Fruit fly (Drosophila melanogaster) ovary, adult (tissue): ENCODE measurements around the gene kmr.

ENCODE experiments used
- CG17801 ChIP-seq: fragments of 200-800 bp; optimal IDR thresholded peaks from 2 replicates; lab custom pipeline; 2019; ENCODE audit warnings: missing biosample characterization, mild to moderate bottlenecking, missing genetic modification characterization, moderate library complexity; ENCODE audit not compliant: partially characterized antibody

kmr gene

DNA sequence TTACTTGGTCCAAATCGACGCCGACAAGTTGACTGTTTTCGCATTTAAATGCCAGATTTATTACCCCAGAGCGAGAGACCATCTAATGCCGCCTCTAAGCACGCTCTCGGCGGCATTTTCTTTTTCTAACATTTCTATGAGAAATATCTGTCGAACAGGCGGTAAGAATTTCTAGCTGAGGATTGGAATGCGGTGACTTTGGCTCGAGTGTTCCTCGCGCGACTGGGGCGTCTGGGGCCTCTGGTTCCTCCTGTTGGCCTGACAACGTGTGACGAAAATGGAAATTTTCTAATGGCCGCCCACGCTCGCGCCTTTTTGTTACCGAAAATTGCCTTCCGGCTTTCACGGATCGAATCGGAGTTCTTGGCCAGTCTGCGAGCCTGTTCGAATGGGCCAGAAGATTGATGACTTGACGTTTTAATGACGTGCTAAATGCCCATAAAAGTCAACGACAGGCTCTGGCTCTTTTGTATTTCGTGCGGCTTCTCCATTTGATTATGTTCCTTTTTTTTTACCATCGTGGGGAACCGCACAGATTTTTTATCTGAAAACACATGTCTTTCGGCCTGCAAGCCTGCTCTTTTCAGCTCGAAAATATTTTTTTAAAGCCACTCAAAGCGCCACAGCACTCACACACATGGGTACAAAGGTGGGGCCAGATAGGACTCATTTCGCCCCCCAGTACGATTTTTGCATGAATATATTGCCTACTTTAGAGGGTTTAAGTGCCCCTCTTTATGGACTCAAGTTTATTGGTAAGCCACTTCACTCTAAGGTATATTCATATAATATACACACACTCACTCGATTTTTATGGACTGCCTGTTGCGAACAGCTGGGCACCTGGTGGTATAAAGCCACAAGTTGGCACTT lies 86.4 kb downstream of the kmr start:
- no peak for TF ChIP-seq CG17801 (GFP tag; lab: Kevin White, UChicago)

DNA sequence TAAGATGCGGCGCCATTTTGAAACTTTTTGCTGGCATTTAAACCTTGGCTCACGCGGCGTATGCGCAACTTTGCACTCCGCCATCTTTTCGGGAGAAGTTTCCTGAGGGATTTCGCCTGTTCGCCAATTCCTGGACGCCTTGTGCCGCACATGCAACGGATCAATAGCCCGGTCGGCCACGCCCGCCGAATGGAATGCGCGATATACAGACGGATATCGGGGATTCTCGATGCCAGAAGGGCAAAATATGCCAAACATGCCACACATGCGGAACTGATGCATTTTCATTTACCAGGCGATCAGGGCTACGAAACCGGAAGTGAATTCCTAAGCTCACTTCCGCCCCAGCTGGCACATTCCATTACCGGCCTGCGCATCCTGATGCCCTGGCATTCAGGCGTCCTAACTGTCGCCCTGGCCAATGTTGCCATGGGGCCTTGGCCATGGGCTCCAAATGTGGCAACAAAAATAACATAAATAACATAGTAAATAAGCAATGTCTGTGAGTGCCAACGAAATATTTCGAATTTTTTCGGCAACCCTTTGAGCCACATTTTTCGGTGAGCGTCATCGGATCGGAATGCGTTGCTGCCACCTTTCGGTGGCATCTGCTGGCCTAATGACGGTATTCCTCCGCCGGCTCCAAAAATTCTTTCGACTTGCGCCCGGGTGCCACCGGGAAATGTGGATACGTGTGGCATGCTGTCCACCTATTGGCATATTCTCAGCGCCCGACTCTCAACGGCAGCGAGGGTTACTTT lies 87.2 kb downstream of the kmr start:
- TF ChIP-seq CG17801 (GFP tag; lab: Kevin White, UChicago) = no peak

DNA sequence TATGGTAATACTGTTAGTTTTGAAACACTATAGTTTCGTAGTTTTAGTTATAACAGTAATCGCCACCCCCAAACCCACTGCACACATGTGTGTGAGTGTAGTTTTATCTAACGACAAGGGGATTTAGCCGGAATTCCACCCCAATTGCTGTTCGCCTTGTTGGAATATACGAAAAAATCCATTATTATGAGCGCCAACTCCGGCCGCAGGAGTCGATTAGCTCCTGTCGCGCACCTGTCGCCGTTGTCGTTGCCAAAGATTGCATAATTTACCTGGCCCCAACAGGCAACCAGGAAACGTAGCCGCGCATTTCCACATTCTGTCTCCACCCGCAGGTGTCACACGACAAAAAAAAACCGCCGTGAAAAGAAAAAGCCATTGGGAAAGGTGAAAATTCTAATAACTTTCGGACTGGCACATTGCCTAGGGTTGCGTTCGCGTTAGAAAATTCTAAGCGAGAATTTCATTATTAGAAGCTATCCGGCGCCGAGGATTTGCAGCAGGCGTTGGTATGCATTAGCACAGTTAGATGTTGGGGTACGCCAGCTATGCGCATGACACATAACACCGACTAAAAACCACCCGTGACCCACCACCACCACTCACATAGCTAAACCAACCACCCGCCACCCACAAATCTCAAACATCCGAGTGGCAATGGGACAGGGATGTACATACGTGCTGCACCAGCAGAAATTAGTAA lies 88.3 kb downstream of the kmr start:
- no peak for TF ChIP-seq CG17801 (GFP tag; lab: Kevin White, UChicago)

DNA sequence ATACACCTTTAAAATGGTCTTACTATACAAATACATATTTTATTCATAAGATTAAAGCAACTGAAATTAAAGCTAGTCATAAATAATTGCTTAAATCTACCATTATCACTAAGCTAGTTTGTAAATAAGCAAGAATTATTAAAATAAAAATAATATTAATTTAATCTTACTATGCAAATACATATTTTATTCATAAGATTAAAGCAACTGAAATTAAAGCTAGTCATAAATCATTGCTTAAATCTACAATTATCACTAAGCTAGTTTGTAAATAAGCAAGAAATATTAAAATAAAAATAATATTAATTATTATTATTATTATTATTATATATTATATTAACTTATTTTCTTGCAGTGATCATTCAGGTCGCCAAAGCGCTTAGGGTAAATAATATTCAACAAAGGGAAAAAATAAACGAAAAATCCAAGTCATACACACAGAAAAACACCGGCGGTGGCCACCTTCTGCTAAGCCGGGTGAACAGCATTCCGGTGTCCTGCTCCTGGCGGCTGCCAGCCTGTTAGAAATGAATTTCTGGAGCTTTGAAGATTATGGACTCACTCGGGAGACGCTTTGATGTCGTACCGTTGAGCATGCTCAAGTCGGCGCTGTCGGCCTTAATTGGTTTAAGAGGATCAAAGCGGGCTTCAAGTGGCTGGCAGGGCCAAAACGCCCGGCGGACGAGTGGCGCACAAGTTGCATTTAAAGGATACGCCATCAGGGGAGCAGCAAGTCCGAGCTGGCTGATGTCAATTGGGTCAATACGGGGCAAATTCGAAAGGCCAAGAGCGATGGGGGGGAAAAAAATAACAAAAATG lies 89.1 kb downstream of the kmr start:
- TF ChIP-seq CG17801 (GFP tag; lab: Kevin White, UChicago) = no peak

DNA sequence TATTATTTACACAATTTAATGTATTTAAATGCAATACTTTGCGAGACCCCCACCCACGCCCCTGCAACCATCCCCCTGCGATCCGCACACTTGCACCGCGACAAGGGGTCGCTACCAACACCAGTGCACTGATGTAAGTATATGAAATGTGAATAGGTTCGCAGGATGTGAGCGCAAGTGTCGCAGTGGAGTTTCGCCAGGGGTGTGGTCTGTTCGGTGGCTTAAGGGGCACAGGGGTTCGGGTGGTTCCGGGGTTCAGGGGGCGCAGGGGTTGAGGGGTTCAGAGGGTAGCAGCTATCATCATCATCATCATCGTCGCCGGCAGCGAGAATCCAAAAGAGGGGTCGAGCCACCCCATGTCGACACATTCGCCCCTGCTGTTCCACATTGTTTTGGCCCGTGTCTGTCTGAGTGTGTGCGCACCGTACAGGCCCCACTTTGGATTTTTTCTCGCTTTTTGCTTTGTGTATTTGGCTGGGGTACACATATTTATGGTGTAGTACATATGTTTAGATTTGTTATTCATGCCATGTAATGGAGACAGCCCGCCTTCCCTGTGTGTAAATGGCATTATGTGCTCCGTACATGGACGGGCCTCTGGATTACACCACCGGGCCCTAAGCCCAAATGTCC lies 90.1 kb downstream of the kmr start:
- TF ChIP-seq CG17801 (GFP tag; lab: Kevin White, UChicago) = no peak

DNA sequence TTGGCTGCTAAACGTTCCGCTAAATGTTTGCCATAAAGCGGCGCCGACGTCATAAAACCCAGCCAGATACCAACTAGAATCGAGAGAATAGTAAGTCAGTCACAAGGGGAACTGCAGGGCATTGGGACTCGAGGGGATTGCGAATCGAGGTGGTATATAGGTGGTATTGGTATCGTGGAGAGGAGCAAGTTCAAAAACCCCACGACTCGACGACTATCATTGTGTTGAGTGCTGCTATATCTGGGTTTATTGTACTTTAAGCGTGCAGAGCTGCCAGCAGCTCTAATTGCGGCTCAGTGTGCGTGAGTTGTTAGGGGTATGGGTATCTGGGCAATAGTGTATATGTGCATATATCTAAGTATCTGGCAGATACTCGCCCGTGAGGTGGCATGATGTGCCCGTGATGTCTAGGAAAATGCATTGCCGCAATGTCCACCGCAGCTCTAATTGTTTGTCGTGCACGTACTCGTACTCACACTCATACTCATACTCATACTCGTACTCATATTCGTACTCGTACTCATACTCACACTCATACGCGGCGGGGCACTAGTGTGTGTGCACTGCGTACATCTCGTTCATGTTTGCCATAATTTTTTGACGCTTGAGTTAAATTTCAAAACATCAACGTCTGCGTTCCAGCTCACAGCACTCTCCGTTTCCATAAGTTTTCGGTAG lies 91.2 kb downstream of the kmr start:
- TF ChIP-seq CG17801 (GFP tag; lab: Kevin White, UChicago) = no peak

DNA sequence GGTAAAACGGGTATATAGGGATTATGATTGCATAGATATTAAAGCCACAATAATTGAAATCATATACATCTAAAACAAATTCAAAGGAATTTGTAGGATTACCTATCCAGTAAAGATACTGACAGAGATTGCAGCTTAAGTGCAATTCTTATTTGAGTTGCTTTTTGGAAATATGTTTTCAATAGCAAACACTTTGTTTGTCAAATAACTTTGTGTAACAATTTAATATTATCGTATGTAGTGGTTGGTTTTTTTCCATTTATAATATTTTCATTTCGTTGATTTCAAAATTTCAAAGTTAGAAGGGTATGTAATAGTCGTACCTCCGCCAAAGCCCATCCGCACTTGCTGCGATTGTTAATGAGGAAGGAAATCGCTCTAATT lies 91.7 kb downstream of the kmr start:
- no peak for TF ChIP-seq CG17801 (GFP tag; lab: Kevin White, UChicago)

DNA sequence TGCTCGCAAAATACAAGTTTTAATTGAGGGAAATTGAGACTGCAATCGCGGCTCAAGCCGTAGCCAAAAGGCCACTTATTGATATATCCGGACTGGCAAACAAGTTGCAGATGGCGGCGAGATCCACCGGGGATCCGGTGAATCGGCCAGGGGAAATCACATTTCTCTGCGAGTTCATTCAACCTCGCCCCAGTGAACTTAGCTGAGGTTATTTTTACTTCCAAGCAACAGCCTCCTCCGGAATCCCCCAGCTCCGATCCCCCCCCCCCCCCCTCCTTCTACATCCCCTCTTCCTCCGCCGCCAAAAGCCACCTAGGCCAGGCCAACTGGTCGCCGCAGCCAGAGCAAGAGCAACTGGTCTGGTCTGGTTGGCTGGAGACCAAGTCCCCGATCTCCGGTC lies 92.3 kb downstream of the kmr start:
- no peak for TF ChIP-seq CG17801 (GFP tag; lab: Kevin White, UChicago)

DNA sequence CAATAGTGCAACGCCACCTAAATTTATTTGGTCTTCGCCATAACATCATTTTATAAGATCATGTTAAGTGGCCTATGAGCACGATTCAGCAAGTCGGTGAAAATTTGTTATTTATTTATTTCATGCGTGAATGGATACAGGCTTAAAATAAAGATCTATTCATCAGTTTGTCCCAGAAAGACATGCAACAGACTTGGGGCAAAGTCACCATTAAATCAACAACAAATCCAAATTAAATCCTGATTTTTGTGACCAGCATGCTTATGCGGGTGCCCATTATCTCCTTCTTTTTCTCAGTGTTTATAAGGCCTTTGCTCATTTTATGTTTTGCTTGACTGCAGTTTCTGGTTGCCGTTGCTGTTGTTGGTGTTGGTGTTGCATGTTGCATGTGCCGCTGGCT lies 92.9 kb downstream of the kmr start:
- no peak for TF ChIP-seq CG17801 (GFP tag; lab: Kevin White, UChicago)

DNA sequence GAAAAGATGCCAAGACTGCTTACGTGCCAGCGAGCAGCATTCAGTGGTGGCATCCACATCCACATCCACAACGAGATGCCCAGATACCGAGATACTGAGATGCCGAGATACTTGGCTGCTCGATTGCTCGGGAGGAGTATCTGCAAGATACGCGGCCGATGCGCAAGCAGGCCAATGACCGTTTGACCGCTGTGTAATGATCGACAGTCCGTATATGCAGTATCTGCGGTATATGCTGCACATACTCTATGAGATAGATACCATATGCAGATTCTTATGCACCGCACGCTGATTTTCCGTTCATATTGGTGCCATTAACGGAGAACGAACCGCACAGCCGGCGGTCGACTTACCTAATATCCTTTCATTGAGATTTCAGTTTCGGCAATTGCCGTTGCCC lies 94.3 kb downstream of the kmr start:
- TF ChIP-seq CG17801 (GFP tag; lab: Kevin White, UChicago) = no peak

DNA sequence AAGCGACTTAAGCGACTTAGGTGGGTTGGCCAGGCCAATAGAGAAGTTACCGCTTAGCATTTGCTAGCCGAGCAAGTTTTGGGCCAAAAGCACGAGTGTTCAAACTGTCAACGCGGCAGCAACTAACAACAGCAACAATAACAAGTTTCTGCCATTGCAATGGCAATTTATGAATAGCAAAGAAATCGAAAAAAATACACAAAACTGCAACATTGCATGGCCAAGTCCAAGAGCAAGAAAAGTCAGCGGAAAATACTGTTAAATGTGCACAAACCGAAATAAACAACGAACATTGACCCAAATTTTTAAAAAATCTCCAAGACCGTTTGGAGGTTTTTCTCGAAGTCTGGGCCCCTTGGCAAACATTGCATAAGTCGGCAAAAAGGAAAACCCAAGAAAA lies 95.3 kb downstream of the kmr start:
- no peak for TF ChIP-seq CG17801 (GFP tag; lab: Kevin White, UChicago)

DNA sequence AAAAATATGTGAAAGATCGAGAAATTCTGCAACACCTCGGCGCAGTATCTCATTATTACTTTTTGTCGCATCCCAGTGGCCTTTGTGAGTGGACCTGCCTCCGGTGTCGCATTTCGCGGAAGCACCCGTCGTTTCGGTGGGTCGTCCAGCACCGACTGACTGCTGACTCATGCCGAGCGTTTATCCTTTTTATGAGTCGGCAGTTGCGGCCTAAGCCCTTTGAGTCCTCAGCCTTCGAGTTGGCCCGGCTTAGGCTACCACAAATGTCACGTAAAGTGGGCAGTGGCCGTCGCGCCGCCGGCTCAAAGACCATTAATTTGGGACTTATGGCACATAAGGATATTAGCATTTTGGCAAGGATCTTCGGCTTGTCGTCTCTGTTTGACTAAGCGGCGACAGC lies 96.7 kb downstream of the kmr start:
- TF ChIP-seq CG17801 (GFP tag; lab: Kevin White, UChicago) = no peak

DNA sequence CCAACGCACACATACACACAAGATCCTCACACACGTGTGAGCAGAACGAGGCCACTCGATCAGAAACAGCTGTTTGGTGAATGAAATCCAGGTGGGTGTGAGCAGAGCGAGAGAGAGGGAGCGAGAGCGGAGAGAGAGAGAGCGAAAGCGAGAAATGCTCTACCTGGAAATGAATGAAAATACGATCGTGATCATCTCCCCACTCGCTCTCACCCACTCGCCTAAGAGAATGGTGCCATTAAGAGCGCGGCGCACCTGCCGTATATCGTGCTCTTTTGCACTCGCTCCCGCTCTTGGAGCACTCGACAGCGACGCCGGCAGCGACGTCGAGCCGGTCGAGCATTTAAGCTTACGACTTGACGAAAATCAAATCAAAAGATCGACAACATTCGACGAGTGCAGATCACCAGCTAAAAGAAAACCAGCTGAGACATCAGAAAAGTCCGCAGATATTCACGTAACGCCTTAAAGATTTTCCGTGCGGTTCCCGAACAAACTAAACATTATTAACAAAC lies 97.8 kb downstream of the kmr start, which contains the start of the genes tal-1A, tal-2A, tal-3A and tal-AA:
tal-1A (plus strand) TSS at position 374 of the 515 bp plus-strand sequence.
tal-2A (plus strand) TSS at position 374 of the 515 bp plus-strand sequence.
tal-3A (plus strand) TSS at position 374 of the 515 bp plus-strand sequence.
tal-AA (plus strand) TSS at position 374 of the 515 bp plus-strand sequence.
- peak; percentile 52 for TF ChIP-seq CG17801 (GFP tag; lab: Kevin White, UChicago)
